Worm (Caenorhabditis elegans) whole organism, L4/young adult: ENCODE results near the gene nspg-3.

Source experiments
- dao-5 ChIP-seq: sonication (generic microtip); optimal IDR thresholded peaks from 2 replicates; lab custom pipeline; 2016; ENCODE audit warnings: missing genotype, missing genetic modification characterization, moderate library complexity, missing compliant biosample characterization
- him-1 ChIP-seq: sonication (generic microtip); optimal IDR thresholded peaks from 2 replicates; lab custom pipeline; 2016; ENCODE audit warnings: missing genotype, missing genetic modification reagents, missing genetic modification characterization, missing compliant biosample characterization

DNA sequence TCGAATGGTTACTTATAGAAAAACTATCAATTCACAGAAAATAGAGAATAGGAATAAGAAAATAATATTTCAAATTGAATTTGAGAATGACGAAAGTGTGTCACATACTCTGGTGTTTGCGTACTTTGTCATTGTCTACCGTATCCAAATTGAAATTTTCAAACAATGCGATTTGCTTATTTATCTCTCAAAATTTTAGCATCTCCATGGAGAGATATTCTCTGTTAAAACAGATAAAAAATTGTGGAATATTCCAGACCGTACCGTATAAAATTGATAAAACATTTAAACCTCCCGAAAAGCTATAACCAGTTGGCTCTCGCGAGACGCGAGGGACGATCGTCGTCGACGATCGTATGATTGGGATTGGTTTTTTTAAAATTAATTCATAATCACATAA is 10.8 kb upstream of the nspg-3 start, which contains the start of gene fbf-1:
- TF ChIP-seq him-1 (no peak), dao-5 (tag; lab: Kevin White, UChicago) (no peak)
